Fruit fly (Drosophila melanogaster) whole organism, embryonic: ENCODE measurements around the gene CG5068.

ENCODE experiments used
- CG10366 ChIP-seq: fragments of 200-800 bp; sonication (Bioruptor generic); IDR thresholded peaks from 2 replicates; pipeline ENCODE4 v1.3.6; 2022; ENCODE audit warnings: missing biosample characterization, missing genetic modification characterization
- CG10979 ChIP-seq: fragments of 200-800 bp; sonication (Bioruptor generic); optimal IDR thresholded peaks from 2 replicates; lab custom pipeline; 2018; ENCODE audit warnings: missing biosample characterization, mild to moderate bottlenecking, missing genetic modification characterization, moderate library complexity
- CG12104 ChIP-seq: fragments of 200-800 bp; sonication (Bioruptor generic); optimal IDR thresholded peaks from 3 replicates; lab custom pipeline; 2016; ENCODE audit warnings: missing biosample characterization, missing genetic modification characterization
- CG15073 ChIP-seq: fragments of 200-800 bp; sonication (Bioruptor generic); optimal IDR thresholded peaks from 2 replicates; lab custom pipeline; 2016; ENCODE audit warnings: missing biosample characterization, missing genetic modification characterization
- CG30020 ChIP-seq: fragments of 200-800 bp; optimal IDR thresholded peaks from 2 replicates; lab custom pipeline; 2019; ENCODE audit warnings: missing biosample characterization, mild to moderate bottlenecking, missing genetic modification characterization, moderate library complexity
- CG32767 ChIP-seq: fragments of 200-800 bp; sonication (Bioruptor generic); IDR thresholded peaks from 2 replicates; pipeline ENCODE4 v1.3.6; 2022; ENCODE audit warnings: missing biosample characterization, missing genetic modification characterization
- CG5180 ChIP-seq: fragments of 200-800 bp; sonication (Bioruptor generic); optimal IDR thresholded peaks from 3 replicates; lab custom pipeline; 2017; ENCODE audit warnings: missing biosample characterization, missing genetic modification characterization, mild to moderate bottlenecking, moderate library complexity, missing genetic modification reagents
- CG7786 ChIP-seq: fragments of 200-800 bp; sonication (Bioruptor generic); optimal IDR thresholded peaks from 2 replicates; lab custom pipeline; 2016; ENCODE audit warnings: missing biosample characterization, missing genetic modification characterization
- CG8290 ChIP-seq, 3 experiments: fragments of 200-800 bp; sonication (Bioruptor generic); optimal IDR thresholded peaks; 2 replicates each; lab custom pipeline; 2016 to 2019; ENCODE audit warnings: missing biosample characterization in 3 of 3, missing genetic modification characterization in 3 of 3, mild to moderate bottlenecking in 2 of 3, moderate library complexity in 1 of 3
- CG8478 ChIP-seq: fragments of >200 bp; optimal IDR thresholded peaks from 2 replicates; lab custom pipeline; 2018
- CG8765 ChIP-seq: fragments of 200-800 bp; sonication (Bioruptor generic); IDR thresholded peaks from 2 replicates; pipeline ENCODE4 v1.3.6; 2022; ENCODE audit warnings: missing biosample characterization, missing genetic modification characterization
- D ChIP-seq, 2 experiments: fragments of 200-800 bp in 1 of 2; fragments of >200 bp in 1 of 2; sonication (Bioruptor generic) in 1 of 2; optimal IDR thresholded peaks; 2 replicates in 1 of 2; 3 replicates in 1 of 2; lab custom pipeline; 2017; ENCODE audit warnings: mild to moderate bottlenecking in 1 of 2, missing biosample characterization in 1 of 2, missing genetic modification characterization in 1 of 2, missing genetic modification reagents in 1 of 2
- Dll ChIP-seq: fragments of 200-800 bp; sonication (Bioruptor generic); IDR thresholded peaks from 4 replicates; pipeline ENCODE4 v1.3.6; 2022; ENCODE audit warnings: missing biosample characterization, missing genetic modification characterization; ENCODE audit not compliant: partially characterized antibody
- HLHmδ ChIP-seq: fragments of 200-800 bp; sonication (Bioruptor generic); optimal IDR thresholded peaks from 2 replicates; lab custom pipeline; 2018; ENCODE audit warnings: missing biosample characterization, mild to moderate bottlenecking, missing genetic modification characterization, moderate library complexity
- Hey ChIP-seq: fragments of 200-800 bp; sonication (Bioruptor generic); optimal IDR thresholded peaks from 3 replicates; lab custom pipeline; 2018; ENCODE audit warnings: missing biosample characterization, mild to moderate bottlenecking, missing genetic modification characterization
- Hmr ChIP-seq: fragments of 200-800 bp; sonication (Bioruptor generic); optimal IDR thresholded peaks from 3 replicates; lab custom pipeline; 2017; ENCODE audit warnings: mild to moderate bottlenecking, missing biosample characterization, missing genetic modification reagents, missing genetic modification characterization
- Hsf ChIP-seq: fragments of 200-800 bp; sonication (Bioruptor generic); optimal IDR thresholded peaks from 3 replicates; lab custom pipeline; 2016; ENCODE audit warnings: missing biosample characterization, missing genetic modification characterization
- Lpt ChIP-seq: fragments of >200 bp; optimal IDR thresholded peaks from 2 replicates; lab custom pipeline; 2018; ENCODE audit warnings: missing biosample characterization, missing genetic modification characterization
- Mad ChIP-seq: fragments of 200-800 bp; sonication (Bioruptor generic); optimal IDR thresholded peaks from 2 replicates; lab custom pipeline; 2016; ENCODE audit warnings: missing biosample characterization, missing genetic modification characterization
- NC2β ChIP-seq: fragments of 200-800 bp; sonication (Bioruptor generic); optimal IDR thresholded peaks from 2 replicates; lab custom pipeline; 2016; ENCODE audit warnings: missing biosample characterization, missing genetic modification characterization
- Nf-YC ChIP-seq: fragments of 200-800 bp; optimal IDR thresholded peaks from 3 replicates; lab custom pipeline; 2019; ENCODE audit warnings: missing biosample characterization, mild to moderate bottlenecking, missing genetic modification characterization, moderate library complexity
- Scr ChIP-seq: fragments of 200-800 bp; sonication (Bioruptor generic); IDR thresholded peaks from 2 replicates; pipeline ENCODE4 v1.3.6; 2022; ENCODE audit warnings: missing biosample characterization, missing genetic modification characterization; ENCODE audit not compliant: partially characterized antibody
- Spps ChIP-seq: fragments of 200-800 bp; sonication (Bioruptor generic); optimal IDR thresholded peaks from 2 replicates; lab custom pipeline; 2018; ENCODE audit warnings: missing biosample characterization, mild to moderate bottlenecking, missing genetic modification characterization
- ac ChIP-seq: fragments of 200-800 bp; sonication (Bioruptor generic); optimal IDR thresholded peaks from 3 replicates; lab custom pipeline; 2017; ENCODE audit warnings: missing biosample characterization, mild to moderate bottlenecking, missing genetic modification characterization
- amos ChIP-seq: fragments of 200-800 bp; sonication (Bioruptor generic); IDR thresholded peaks from 2 replicates; pipeline ENCODE4 v1.3.6; 2022; ENCODE audit warnings: missing biosample characterization, missing genetic modification characterization; ENCODE audit not compliant: partially characterized antibody
- caup ChIP-seq: fragments of 200-800 bp; sonication (Bioruptor generic); optimal IDR thresholded peaks from 3 replicates; lab custom pipeline; 2017; ENCODE audit warnings: missing biosample characterization, mild to moderate bottlenecking, missing genetic modification characterization, moderate library complexity; ENCODE audit not compliant: severe bottlenecking
- crp ChIP-seq, 2 experiments: fragments of 200-800 bp; sonication (Bioruptor generic); optimal IDR thresholded peaks; 2 replicates in 1 of 2; 3 replicates in 1 of 2; lab custom pipeline; 2017; ENCODE audit warnings: missing biosample characterization in 2 of 2, missing genetic modification characterization in 2 of 2, mild to moderate bottlenecking in 1 of 2, moderate library complexity in 1 of 2
- fd3F ChIP-seq: fragments of 200-800 bp; sonication (Bioruptor generic); optimal IDR thresholded peaks from 2 replicates; lab custom pipeline; 2018; ENCODE audit warnings: missing biosample characterization, mild to moderate bottlenecking, missing genetic modification characterization, moderate library complexity
- gcm2 ChIP-seq: fragments of 200-800 bp; sonication (Bioruptor generic); optimal IDR thresholded peaks from 2 replicates; lab custom pipeline; 2016; ENCODE audit warnings: missing biosample characterization, missing genetic modification characterization
- grau ChIP-seq: fragments of 200-800 bp; optimal IDR thresholded peaks from 3 replicates; lab custom pipeline; 2019; ENCODE audit warnings: missing biosample characterization, mild to moderate bottlenecking, missing genetic modification characterization, moderate library complexity
- her ChIP-seq: fragments of 200-800 bp; sonication (Bioruptor generic); optimal IDR thresholded peaks from 2 replicates; lab custom pipeline; 2016; ENCODE audit warnings: missing biosample characterization, missing genetic modification characterization
- hkb ChIP-seq, 2 experiments: fragments of 200-800 bp in 1 of 2; fragments of >200 bp in 1 of 2; sonication (Bioruptor generic) in 1 of 2; IDR thresholded peaks in 1 of 2; optimal IDR thresholded peaks in 1 of 2; 2 replicates each; pipeline versions ENCODE4 v1.3.6 to Lab custom; 2017 to 2022; ENCODE audit warnings: missing biosample characterization in 1 of 2, missing genetic modification characterization in 1 of 2
- kah ChIP-seq: fragments of 200-800 bp; sonication (Bioruptor generic); optimal IDR thresholded peaks from 2 replicates; lab custom pipeline; 2018; ENCODE audit warnings: missing biosample characterization, mild to moderate bottlenecking, missing genetic modification characterization
- lbe ChIP-seq: fragments of 200-800 bp; sonication (Bioruptor generic); optimal IDR thresholded peaks from 2 replicates; lab custom pipeline; 2016; ENCODE audit warnings: missing biosample characterization, mild to moderate bottlenecking, missing genetic modification characterization
- mirr ChIP-seq: fragments of 200-800 bp; sonication (Bioruptor generic); optimal IDR thresholded peaks from 3 replicates; lab custom pipeline; 2018; ENCODE audit warnings: missing biosample characterization, mild to moderate bottlenecking, missing genetic modification characterization
- nerfin-2 ChIP-seq: fragments of 200-800 bp; sonication (Bioruptor generic); IDR thresholded peaks from 2 replicates; pipeline ENCODE4 v1.3.6; 2022; ENCODE audit warnings: missing biosample characterization, missing genetic modification characterization; ENCODE audit not compliant: partially characterized antibody
- pan ChIP-seq, 4 experiments: fragments of >200 bp in 3 of 4; fragments of 200-800 bp in 1 of 4; sonication (Bioruptor generic) in 1 of 4; optimal IDR thresholded peaks in 3 of 4; IDR thresholded peaks in 1 of 4; 2 replicates each; pipeline versions ENCODE4 v1.3.6 to Lab custom; 2017 to 2022; ENCODE audit warnings: missing biosample characterization in 2 of 4, missing genetic modification characterization in 2 of 4, mixed read lengths in 1 of 4
- pho ChIP-seq: fragments of 200-800 bp; sonication (Bioruptor generic); optimal IDR thresholded peaks from 2 replicates; lab custom pipeline; 2016; ENCODE audit warnings: missing biosample characterization, missing genetic modification characterization
- sens-2 ChIP-seq: fragments of 200-800 bp; sonication (Bioruptor generic); IDR thresholded peaks from 2 replicates; pipeline ENCODE4 v1.3.6; 2022; ENCODE audit warnings: missing biosample characterization, missing genetic modification characterization
- stc ChIP-seq: fragments of 200-800 bp; sonication (Bioruptor generic); IDR thresholded peaks from 2 replicates; pipeline ENCODE4 v1.3.6; 2022; ENCODE audit warnings: missing biosample characterization, missing genetic modification characterization
- tgo ChIP-seq: fragments of 200-800 bp; sonication (Bioruptor generic); IDR thresholded peaks from 3 replicates; pipeline ENCODE4 v1.3.6; 2022; ENCODE audit warnings: missing biosample characterization, missing genetic modification characterization
- tna ChIP-seq: fragments of 200-800 bp; sonication (Bioruptor generic); IDR thresholded peaks from 2 replicates; pipeline ENCODE4 v1.3.6; 2022; ENCODE audit warnings: missing biosample characterization, missing genetic modification characterization; ENCODE audit not compliant: partially characterized antibody
- tx ChIP-seq: fragments of 200-800 bp; sonication (Bioruptor generic); optimal IDR thresholded peaks from 2 replicates; lab custom pipeline; 2016; ENCODE audit warnings: missing biosample characterization, missing genetic modification characterization
- z ChIP-seq: fragments of 200-800 bp; sonication (Bioruptor generic); IDR thresholded peaks from 3 replicates; pipeline ENCODE4 v1.3.6; 2022; ENCODE audit warnings: missing biosample characterization, missing genetic modification characterization

The CG5068 gene

DNA sequence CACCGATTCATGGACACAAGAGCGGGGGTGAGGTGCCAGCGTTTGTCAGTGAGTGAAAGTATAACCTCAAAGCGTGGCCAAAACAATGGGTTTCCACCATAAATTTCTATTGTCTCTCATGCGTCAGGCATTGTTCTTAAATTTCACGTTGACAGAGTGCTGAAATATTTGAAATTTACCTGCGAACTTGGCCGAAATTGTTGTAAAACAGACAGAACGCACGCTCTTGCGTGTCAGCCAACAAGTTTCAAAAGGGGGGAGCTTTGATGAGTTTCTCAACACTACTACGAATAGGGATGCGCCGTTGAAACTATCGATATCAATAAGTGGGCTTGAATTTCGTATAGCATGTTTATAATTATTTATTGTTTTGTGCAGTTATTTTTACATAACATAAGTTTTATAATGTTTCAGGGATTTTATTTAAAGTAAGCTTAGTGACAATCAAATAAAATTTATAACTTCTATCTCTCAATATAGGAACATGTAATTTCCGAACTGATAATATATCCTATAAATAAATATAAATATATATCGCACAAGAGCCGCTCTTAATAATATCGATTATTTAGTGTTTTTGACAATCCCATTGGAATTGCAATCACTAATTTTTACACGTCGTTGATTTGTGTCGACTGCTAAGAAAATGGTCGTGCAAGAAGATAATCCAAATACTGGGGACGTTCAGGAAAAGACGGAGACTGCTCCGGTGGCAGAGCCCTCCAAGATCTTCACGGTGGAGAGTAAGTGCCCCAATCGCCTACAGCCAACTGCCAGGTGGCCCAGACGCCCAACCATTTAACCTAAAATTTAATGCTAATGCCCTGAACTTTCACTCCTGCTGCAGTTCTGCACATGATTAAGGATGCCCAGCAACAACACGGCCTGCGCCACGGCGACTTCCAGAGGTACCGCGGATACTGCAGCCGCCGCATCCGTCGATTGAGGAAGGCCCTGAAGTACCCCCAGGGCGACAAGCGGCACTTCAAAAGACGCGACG lies 11.7 kb upstream of the CG5068 start, which contains the start of the genes pix and Srp68 (continued):
- TF ChIP-seq CG8290 (GFP tag; optimal IDR thresholded peaks at IDR 0.05; lab: Kevin White, UChicago), result peak; percentile 53
- TF ChIP-seq CG8290 (tag; optimal IDR thresholded peaks at IDR 0.05; lab: Kevin White, UChicago), result peak in 1 of 2 experiments; percentile 39
- TF ChIP-seq mirr, result no peak
- TF ChIP-seq CG15073, result no peak
- TF ChIP-seq Hsf (GFP tag; lab: Kevin White, UChicago), result peak; percentile 61
- TF ChIP-seq amos, result peak; percentile 69
- peak; percentile 92 for TF ChIP-seq Dll (GFP tag; lab: Robert Waterston, UW)
- peak; percentile 51 for TF ChIP-seq lbe (GFP tag; lab: Kevin White, UChicago)
- peak; percentile 65 for TF ChIP-seq caup (GFP tag; lab: Kevin White, UChicago)
- TF ChIP-seq grau (tag; lab: Kevin White, UChicago), result peak; percentile 78
- no peak for TF ChIP-seq gcm2
- TF ChIP-seq Hmr, result no peak
- peak; percentile 15 for TF ChIP-seq Mad (GFP tag; lab: Kevin White, UChicago)
- TF ChIP-seq pho, result peak; percentile 54
- TF ChIP-seq tx (GFP tag; lab: Kevin White, UChicago), result peak; percentile 33
- no peak for TF ChIP-seq HLHmδ (GFP tag; lab: Kevin White, UChicago)
- peak; percentile 43 for TF ChIP-seq fd3F (GFP tag; lab: Kevin White, UChicago)
- TF ChIP-seq pan (optimal IDR thresholded peaks at IDR 0.05; lab: Kevin White, UChicago), result no peak
- no peak for TF ChIP-seq pan (GFP tag; optimal IDR thresholded peaks at IDR 0.05 in 1 of 2, IDR thresholded peaks at IDR 0.05 in 1 of 2)
- TF ChIP-seq tna (GFP tag; lab: Robert Waterston, UW), result peak; percentile 16; the same call in 1 of the 2 replicates
- TF ChIP-seq Spps, result peak; percentile 13
- TF ChIP-seq, all 482 proteins: peak for 233

DNA sequence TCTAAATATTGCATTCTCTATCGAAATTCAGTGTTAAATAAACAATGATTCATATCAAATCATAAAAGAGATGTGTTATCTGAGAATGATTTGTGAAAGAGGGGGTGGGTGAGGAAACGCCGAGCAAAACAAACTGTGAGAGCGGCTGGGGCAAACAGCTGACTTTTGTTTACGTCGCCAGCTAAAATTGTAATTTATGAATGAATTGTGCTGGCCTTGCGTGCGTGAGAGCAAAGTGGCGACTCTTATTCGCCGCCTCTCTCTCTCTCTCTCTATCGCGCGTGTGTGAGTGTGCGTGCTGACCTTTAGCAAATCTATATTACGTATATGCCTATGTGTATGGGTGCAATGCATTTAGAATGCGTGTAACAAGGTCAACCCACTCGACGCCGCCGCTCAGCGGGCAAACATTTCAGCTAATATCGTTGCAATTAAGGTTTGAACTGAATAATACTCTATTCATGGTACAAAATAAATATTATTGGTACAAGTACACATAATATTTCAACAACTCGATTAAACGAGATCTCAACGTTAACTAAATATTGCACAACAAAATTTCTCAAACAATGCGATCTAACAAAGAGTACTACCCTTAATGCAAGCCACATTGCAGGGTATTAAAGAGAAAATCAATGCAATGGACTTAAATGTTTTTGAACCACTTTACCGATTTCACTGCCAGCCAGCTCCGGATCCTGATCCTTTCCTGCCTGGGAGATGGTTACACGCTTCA lies 7.7 kb upstream of the CG5068 start:
- TF ChIP-seq kah (peak; percentile 42), CG10979 (tag; lab: Kevin White, UChicago) (no peak), her (GFP tag; lab: Kevin White, UChicago) (no peak), Scr (no peak; the same call in 1 of the 2 replicates), ac (GFP tag; lab: Kevin White, UChicago) (no peak), Spps (no peak), hkb (optimal IDR thresholded peaks at IDR 0.05; lab: Kevin White, UChicago) (no peak), hkb (GFP tag; IDR thresholded peaks at IDR 0.05; lab: Robert Waterston, UW) (0 out of 2 replicates have a peak, but pooled peaks have one; percentile 8), tgo (GFP tag; lab: Robert Waterston, UW) (no peak; the same call in 2 of the 3 replicates), D (optimal IDR thresholded peaks at IDR 0.05; lab: Kevin White, UChicago) (no peak), D (GFP tag; optimal IDR thresholded peaks at IDR 0.05; lab: Kevin White, UChicago) (no peak), CG8478 (lab: Kevin White, UChicago) (no peak), Nf-YC (tag; lab: Kevin White, UChicago) (peak; percentile 8), CG7786 (GFP tag; lab: Kevin White, UChicago) (no peak), CG30020 (tag; lab: Kevin White, UChicago) (no peak), CG8765 (GFP tag; lab: Robert Waterston, UW) (no peak), Hey (tag; lab: Kevin White, UChicago) (no peak), NC2β (GFP tag; lab: Kevin White, UChicago) (no peak), sens-2 (GFP tag; lab: Robert Waterston, UW) (no peak), CG10366 (GFP tag; lab: Robert Waterston, UW) (peak; percentile 36; the same call in 1 of the 2 replicates), CG32767 (GFP tag; lab: Robert Waterston, UW) (no peak), CG12104 (GFP tag; lab: Kevin White, UChicago) (no peak), stc (GFP tag; lab: Robert Waterston, UW) (peak; percentile 15; the same call in 1 of the 2 replicates), Lpt (GFP tag; lab: Kevin White, UChicago) (no peak), z (GFP tag; lab: Robert Waterston, UW) (no peak), CG5180 (GFP tag; lab: Kevin White, UChicago) (no peak), nerfin-2 (GFP tag; lab: Robert Waterston, UW) (no peak), crp (GFP tag; optimal IDR thresholded peaks at IDR 0.05; lab: Kevin White, UChicago) (peak; percentile 3 to 83)
